2 worm cellular contexts compared by ENCODE assay signal in the genomic region with DNA sequence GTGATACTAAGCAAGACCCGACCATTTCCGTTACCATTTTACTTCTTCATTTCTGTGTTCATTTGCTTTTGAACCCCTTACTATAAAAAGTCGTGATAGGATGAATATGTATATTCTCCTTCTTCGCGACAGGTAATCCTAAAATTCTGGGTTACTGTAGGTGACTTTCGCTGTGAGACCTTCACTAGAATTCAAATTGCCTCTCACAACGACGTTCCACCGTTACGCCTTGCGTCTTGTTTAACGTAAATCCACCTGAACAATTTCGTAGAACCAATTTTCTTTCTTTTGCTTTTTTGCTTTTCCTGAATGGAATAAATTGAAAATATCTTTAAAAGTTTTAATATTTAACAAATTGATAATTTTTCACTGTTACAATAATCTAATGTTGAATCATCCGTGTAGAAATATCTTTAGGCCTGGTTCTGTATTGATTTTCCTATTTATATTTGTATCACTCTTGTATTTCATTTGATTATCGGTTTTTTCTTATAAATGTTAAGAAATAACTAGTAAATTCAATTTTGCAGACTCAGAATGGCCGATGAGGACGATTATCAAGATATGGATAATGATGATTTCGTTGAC.
TF ChIP-seq lines count a peak whose summit lies in the region.

TSS of gene rpb-6 (plus strand) at position 538 of the 588 bp plus-strand sequence.

TF ChIP-seq in whole organism, L1 larva, 84 proteins besides CTCF, POLR2A, EP300 and RAD21 (continued from another document):
- no peak for TF ChIP-seq lir-3 (tag; optimal IDR thresholded peaks at IDR 0.05; lab: Kevin White, UChicago; ENCODE audit: poor library complexity)
- TF ChIP-seq elt-3 (tag; optimal IDR thresholded peaks at IDR 0.05; lab: Kevin White, UChicago): peak in 1 of 6 experiments; percentile 2
- no peak for TF ChIP-seq unc-30 (tag; optimal IDR thresholded peaks at IDR 0.05; lab: Kevin White, UChicago)
- TF ChIP-seq lsy-2 (tag; optimal IDR thresholded peaks at IDR 0.05; lab: Kevin White, UChicago): peak; percentile 52 to 86
- no peak for TF ChIP-seq ztf-11 (tag; optimal IDR thresholded peaks at IDR 0.05; lab: Kevin White, UChicago)
- TF ChIP-seq C16A3.4 (tag; optimal IDR thresholded peaks at IDR 0.05; lab: Kevin White, UChicago): peak; percentile 25
- no peak for TF ChIP-seq ceh-88 (GFP tag; IDR thresholded peaks at IDR 0.05; lab: Robert Waterston, UW)
- TF ChIP-seq lin-14 (GFP tag; optimal IDR thresholded peaks at IDR 0.05; lab: Kevin White, UChicago): no peak
- peak; percentile 75 to 88 (median 84) for TF ChIP-seq dpl-1 (GFP tag; optimal IDR thresholded peaks at IDR 0.05; lab: Kevin White, UChicago)
- TF ChIP-seq skn-1 (tag; optimal IDR thresholded peaks at IDR 0.05; lab: Kevin White, UChicago): peak; percentile 20

TF ChIP-seq in whole organism, L4 larva, 104 proteins besides CTCF, POLR2A, EP300 and RAD21 (continued from another document):
- TF ChIP-seq Y48G9A.11 (GFP tag; IDR thresholded peaks at IDR 0.05; lab: Robert Waterston, UW) (peak; percentile 95), attf-4 (tag; optimal IDR thresholded peaks at IDR 0.05; lab: Kevin White, UChicago) (no peak), ZK546.5 (tag; optimal IDR thresholded peaks at IDR 0.05; lab: Kevin White, UChicago) (no peak), aha-1 (tag; lab: Kevin White, UChicago) (no peak), snpc-1.2 (GFP tag; IDR thresholded peaks at IDR 0.05; lab: Robert Waterston, UW) (no peak), ZK337.2 (GFP tag; IDR thresholded peaks at IDR 0.05; lab: Robert Waterston, UW) (no peak), rbr-2 (tag; optimal IDR thresholded peaks at IDR 0.05; lab: Kevin White, UChicago) (no peak), mes-2 (tag; optimal IDR thresholded peaks at IDR 0.05; lab: Kevin White, UChicago; ENCODE audit: poor library complexity, severe bottlenecking) (peak; percentile 59), tag-97 (GFP tag; IDR thresholded peaks at IDR 0.05; lab: Robert Waterston, UW) (no peak), unc-39 (tag; optimal IDR thresholded peaks at IDR 0.05; lab: Kevin White, UChicago) (no peak), fos-1 (tag; optimal IDR thresholded peaks at IDR 0.05; lab: Kevin White, UChicago) (no peak)
